Fruit fly (Drosophila melanogaster) S2 (cell line): ENCODE data around the gene CG42579.

Experiments
- CG8478 ChIP-seq: fragments of >200 bp; optimal IDR thresholded peaks from 2 replicates; lab custom pipeline; 2018
- CTCF ChIP-seq, 2 experiments: fragments of >200 bp; optimal IDR thresholded peaks; 2 replicates each; lab custom pipeline; 2018

- TF ChIP-seq CTCF (optimal IDR thresholded peaks at IDR 0.05; lab: Kevin White, UChicago) (no peak), CG8478 (lab: Kevin White, UChicago) (no peak)
Measured at dm6 chrX:20518210-20518609, 9.2 kb upstream of the CG42579 start.
